Fruit fly (Drosophila melanogaster) whole organism, embryonic: Measurements from ENCODE around the gene CG4465.
A peak's percentile ranks its signal among the peaks of the same experiment; 100 is the strongest.

Experiments
- Antp ChIP-seq: fragments of 200-800 bp; sonication (Bioruptor generic); optimal IDR thresholded peaks from 3 replicates; lab custom pipeline; 2016; ENCODE audit warnings: missing biosample characterization, missing genetic modification characterization
- Atf-2 ChIP-seq: fragments of 200-800 bp; sonication (Bioruptor generic); optimal IDR thresholded peaks from 2 replicates; lab custom pipeline; 2016; ENCODE audit warnings: missing biosample characterization, missing genetic modification characterization
- Bgb ChIP-seq: fragments of 200-800 bp; sonication (Bioruptor generic); IDR thresholded peaks from 2 replicates; pipeline ENCODE4 v1.3.6; 2022; ENCODE audit warnings: missing biosample characterization, missing genetic modification characterization; ENCODE audit not compliant: partially characterized antibody
- CG12104 ChIP-seq: fragments of 200-800 bp; sonication (Bioruptor generic); optimal IDR thresholded peaks from 3 replicates; lab custom pipeline; 2016; ENCODE audit warnings: missing biosample characterization, missing genetic modification characterization
- CG12155 ChIP-seq: fragments of 200-800 bp; sonication (Bioruptor generic); optimal IDR thresholded peaks from 3 replicates; lab custom pipeline; 2016; ENCODE audit warnings: missing biosample characterization, missing genetic modification characterization
- CG12659 ChIP-seq: fragments of 200-800 bp; sonication (Bioruptor generic); optimal IDR thresholded peaks from 3 replicates; lab custom pipeline; 2017; ENCODE audit warnings: mild to moderate bottlenecking, missing biosample characterization, missing genetic modification reagents, missing genetic modification characterization
- CG15073 ChIP-seq: fragments of 200-800 bp; sonication (Bioruptor generic); optimal IDR thresholded peaks from 2 replicates; lab custom pipeline; 2016; ENCODE audit warnings: missing biosample characterization, missing genetic modification characterization
- CG17328 ChIP-seq: fragments of 200-800 bp; sonication (Bioruptor generic); IDR thresholded peaks from 2 replicates; pipeline ENCODE4 v1.3.6; 2022; ENCODE audit warnings: missing biosample characterization, missing genetic modification characterization
- CG17385 ChIP-seq: fragments of 200-800 bp; sonication (Bioruptor generic); optimal IDR thresholded peaks from 3 replicates; lab custom pipeline; 2018; ENCODE audit warnings: missing biosample characterization, mild to moderate bottlenecking, missing genetic modification characterization
- CG17912 ChIP-seq: fragments of 200-800 bp; sonication (Bioruptor generic); optimal IDR thresholded peaks from 2 replicates; lab custom pipeline; 2018; ENCODE audit warnings: missing biosample characterization, mild to moderate bottlenecking, missing genetic modification characterization
- CG18011 ChIP-seq: fragments of 200-800 bp; sonication (Bioruptor generic); optimal IDR thresholded peaks from 2 replicates; lab custom pipeline; 2017; ENCODE audit warnings: missing biosample characterization, missing genetic modification characterization, mild to moderate bottlenecking, moderate library complexity, missing genotype
- CG18599 ChIP-seq: fragments of 200-800 bp; sonication (Bioruptor generic); optimal IDR thresholded peaks from 3 replicates; lab custom pipeline; 2017; ENCODE audit warnings: missing biosample characterization, missing genetic modification characterization, mild to moderate bottlenecking, moderate library complexity, missing genetic modification reagents
- CG18619 ChIP-seq: fragments of 200-800 bp; sonication (Bioruptor generic); optimal IDR thresholded peaks from 3 replicates; lab custom pipeline; 2017; ENCODE audit warnings: missing biosample characterization, mild to moderate bottlenecking, missing genetic modification characterization
- CG2678 ChIP-seq: fragments of 200-800 bp; sonication (Bioruptor generic); optimal IDR thresholded peaks from 3 replicates; lab custom pipeline; 2019; ENCODE audit warnings: missing biosample characterization, mild to moderate bottlenecking, missing genetic modification characterization, moderate library complexity
- CG2875 ChIP-seq: fragments of 200-800 bp; sonication (Bioruptor generic); optimal IDR thresholded peaks from 2 replicates; lab custom pipeline; 2017; ENCODE audit warnings: missing biosample characterization, mild to moderate bottlenecking, missing genetic modification characterization, missing genetic modification reagents
- CG3065 ChIP-seq: fragments of 200-800 bp; sonication (Bioruptor generic); optimal IDR thresholded peaks from 2 replicates; lab custom pipeline; 2016; ENCODE audit warnings: missing biosample characterization, missing genetic modification characterization
- CG31365 ChIP-seq: fragments of 200-800 bp; sonication (Bioruptor generic); optimal IDR thresholded peaks from 2 replicates; lab custom pipeline; 2018; ENCODE audit warnings: missing biosample characterization, mild to moderate bottlenecking, missing genetic modification characterization
- CG31388 ChIP-seq: fragments of 200-800 bp; sonication (Bioruptor generic); optimal IDR thresholded peaks from 2 replicates; lab custom pipeline; 2016; ENCODE audit warnings: missing biosample characterization, missing genetic modification characterization
- CG6654 ChIP-seq: fragments of 200-800 bp; sonication (Bioruptor generic); optimal IDR thresholded peaks from 2 replicates; lab custom pipeline; 2017; ENCODE audit warnings: missing biosample characterization, mild to moderate bottlenecking, missing genetic modification characterization
- CG7839 ChIP-seq: fragments of 200-800 bp; sonication (Bioruptor generic); optimal IDR thresholded peaks from 3 replicates; lab custom pipeline; 2018; ENCODE audit warnings: missing biosample characterization, mild to moderate bottlenecking, missing genetic modification characterization, moderate library complexity
- CG8281 ChIP-seq: fragments of 200-800 bp; sonication (Bioruptor generic); optimal IDR thresholded peaks from 2 replicates; lab custom pipeline; 2018; ENCODE audit warnings: missing biosample characterization, mild to moderate bottlenecking, missing genetic modification characterization, moderate library complexity
- CG8388 ChIP-seq: fragments of 200-800 bp; sonication (Bioruptor generic); optimal IDR thresholded peaks from 2 replicates; lab custom pipeline; 2019; ENCODE audit warnings: missing biosample characterization, mild to moderate bottlenecking, missing genetic modification characterization, moderate library complexity
- Dfd ChIP-seq, 2 experiments: fragments of >200 bp; optimal IDR thresholded peaks; 2 replicates each; lab custom pipeline; 2017; ENCODE audit warnings: missing biosample characterization in 2 of 2, missing genetic modification characterization in 2 of 2
- Dref ChIP-seq: fragments of 200-800 bp; sonication (Bioruptor generic); IDR thresholded peaks from 2 replicates; pipeline ENCODE4 v1.3.6; 2022; ENCODE audit warnings: missing biosample characterization, missing genetic modification characterization
- Fer1 ChIP-seq: fragments of 200-800 bp; sonication (Bioruptor generic); optimal IDR thresholded peaks from 2 replicates; lab custom pipeline; 2017; ENCODE audit warnings: missing biosample characterization, mild to moderate bottlenecking, missing genetic modification characterization
- GATAe ChIP-seq: fragments of 200-800 bp; sonication (Bioruptor generic); conservative IDR thresholded peaks from 2 replicates; pipeline ENCODE4 v1.3.6; 2022; ENCODE audit warnings: missing biosample characterization, missing genetic modification characterization
- Hr39 ChIP-seq: fragments of >200 bp; optimal IDR thresholded peaks from 2 replicates; lab custom pipeline; 2017
- Lim3 ChIP-seq: fragments of 200-800 bp; sonication (Bioruptor generic); IDR thresholded peaks from 2 replicates; pipeline ENCODE4 v1.3.6; 2022; ENCODE audit warnings: missing biosample characterization, missing genetic modification characterization
- MESR4 ChIP-seq: fragments of 200-800 bp; sonication (Bioruptor generic); optimal IDR thresholded peaks from 2 replicates; lab custom pipeline; 2018; ENCODE audit warnings: missing biosample characterization, mild to moderate bottlenecking, missing genetic modification characterization, moderate library complexity
- Mes4 ChIP-seq: fragments of 200-800 bp; sonication (Bioruptor generic); optimal IDR thresholded peaks from 2 replicates; lab custom pipeline; 2016; ENCODE audit warnings: missing biosample characterization, missing genetic modification characterization
- Ravus ChIP-seq: fragments of 200-800 bp; sonication (Bioruptor generic); IDR thresholded peaks from 2 replicates; pipeline ENCODE4 v1.3.6; 2022; ENCODE audit warnings: missing biosample characterization, missing genetic modification characterization
- Tbp ChIP-seq: fragments of >200 bp; optimal IDR thresholded peaks from 2 replicates; lab custom pipeline; 2018; ENCODE audit warnings: missing biosample characterization, missing genetic modification characterization
- al ChIP-seq: fragments of 200-800 bp; sonication (Bioruptor generic); IDR thresholded peaks from 2 replicates; pipeline ENCODE4 v1.3.6; 2022; ENCODE audit warnings: missing biosample characterization, missing genetic modification characterization
- cato ChIP-seq: fragments of 200-800 bp; sonication (Bioruptor generic); optimal IDR thresholded peaks from 2 replicates; lab custom pipeline; 2016; ENCODE audit warnings: missing biosample characterization, missing genetic modification characterization, borderline replicate concordance
- crol ChIP-seq: fragments of 200-800 bp; sonication (Bioruptor generic); IDR thresholded peaks from 2 replicates; pipeline ENCODE4 v1.3.6; 2022; ENCODE audit warnings: missing biosample characterization, missing genetic modification characterization
- cwo ChIP-seq: fragments of 200-800 bp; sonication (Bioruptor generic); optimal IDR thresholded peaks from 3 replicates; lab custom pipeline; 2017; ENCODE audit warnings: missing biosample characterization, missing genetic modification characterization, mild to moderate bottlenecking, moderate library complexity, missing genetic modification reagents
- ewg ChIP-seq: fragments of 200-800 bp; sonication (Bioruptor generic); optimal IDR thresholded peaks from 3 replicates; lab custom pipeline; 2017; ENCODE audit warnings: mild to moderate bottlenecking, missing biosample characterization, missing genetic modification reagents, missing genetic modification characterization
- exex ChIP-seq: fragments of 200-800 bp; sonication (Bioruptor generic); optimal IDR thresholded peaks from 4 replicates; lab custom pipeline; 2018; ENCODE audit warnings: missing biosample characterization, mild to moderate bottlenecking, missing genetic modification characterization, moderate library complexity
- fru ChIP-seq: fragments of >200 bp; optimal IDR thresholded peaks from 2 replicates; lab custom pipeline; 2017
- fu2 ChIP-seq: fragments of 200-800 bp; sonication (Bioruptor generic); optimal IDR thresholded peaks from 2 replicates; lab custom pipeline; 2016; ENCODE audit warnings: missing biosample characterization, missing genetic modification characterization
- her ChIP-seq: fragments of 200-800 bp; sonication (Bioruptor generic); optimal IDR thresholded peaks from 2 replicates; lab custom pipeline; 2016; ENCODE audit warnings: missing biosample characterization, missing genetic modification characterization
- hkb ChIP-seq, 2 experiments: fragments of 200-800 bp in 1 of 2; fragments of >200 bp in 1 of 2; sonication (Bioruptor generic) in 1 of 2; IDR thresholded peaks in 1 of 2; optimal IDR thresholded peaks in 1 of 2; 2 replicates each; pipeline versions ENCODE4 v1.3.6 to Lab custom; 2017 to 2022; ENCODE audit warnings: missing biosample characterization in 1 of 2, missing genetic modification characterization in 1 of 2
- lbe ChIP-seq: fragments of 200-800 bp; sonication (Bioruptor generic); optimal IDR thresholded peaks from 2 replicates; lab custom pipeline; 2016; ENCODE audit warnings: missing biosample characterization, mild to moderate bottlenecking, missing genetic modification characterization
- nerfin-1 ChIP-seq: fragments of 200-800 bp; sonication (Bioruptor generic); optimal IDR thresholded peaks from 3 replicates; lab custom pipeline; 2019; ENCODE audit warnings: missing biosample characterization, mild to moderate bottlenecking, missing genetic modification characterization, moderate library complexity
- pfk ChIP-seq: fragments of 200-800 bp; sonication (Bioruptor generic); optimal IDR thresholded peaks from 2 replicates; lab custom pipeline; 2018; ENCODE audit warnings: missing biosample characterization, mild to moderate bottlenecking, missing genetic modification characterization, moderate library complexity
- pnt ChIP-seq: fragments of 200-800 bp; sonication (Bioruptor generic); optimal IDR thresholded peaks from 3 replicates; lab custom pipeline; 2016; ENCODE audit warnings: missing biosample characterization, missing genetic modification characterization
- repo ChIP-seq: fragments of 200-800 bp; sonication (Bioruptor generic); optimal IDR thresholded peaks from 2 replicates; lab custom pipeline; 2016; ENCODE audit warnings: missing biosample characterization, missing genetic modification characterization
- sqz ChIP-seq: fragments of 200-800 bp; sonication (Bioruptor generic); optimal IDR thresholded peaks from 3 replicates; lab custom pipeline; 2018; ENCODE audit warnings: missing biosample characterization, mild to moderate bottlenecking, missing genetic modification characterization
- tna ChIP-seq: fragments of 200-800 bp; sonication (Bioruptor generic); IDR thresholded peaks from 2 replicates; pipeline ENCODE4 v1.3.6; 2022; ENCODE audit warnings: missing biosample characterization, missing genetic modification characterization; ENCODE audit not compliant: partially characterized antibody
- vnd ChIP-seq: fragments of 200-800 bp; sonication (Bioruptor generic); IDR thresholded peaks from 3 replicates; pipeline ENCODE4 v1.3.6; 2022; ENCODE audit warnings: missing biosample characterization, missing genetic modification characterization; ENCODE audit not compliant: partially characterized antibody

Gene CG4465

DNA sequence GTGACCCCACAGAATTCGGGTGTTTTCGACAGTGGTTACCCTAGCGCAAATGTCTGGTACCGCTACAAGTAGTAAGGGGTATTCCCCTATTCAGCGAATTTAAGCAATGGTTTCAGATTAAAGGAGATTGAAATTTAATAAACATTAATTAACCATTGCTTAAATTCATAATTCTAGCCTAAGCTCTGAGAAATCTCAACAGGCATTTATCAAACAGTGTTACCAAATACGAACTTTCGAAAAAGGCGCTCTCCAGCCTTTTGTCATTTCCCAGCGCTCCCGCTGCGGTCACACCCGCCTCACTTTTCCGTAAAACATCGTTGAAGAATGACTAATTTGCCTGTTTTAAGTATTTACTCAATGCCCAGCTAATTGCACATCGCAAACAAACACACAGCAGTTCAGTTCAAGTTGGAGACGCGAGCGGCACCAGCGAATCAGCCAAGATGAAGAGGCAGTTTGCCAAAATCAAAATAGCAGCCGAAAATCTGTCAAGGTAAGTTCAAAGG, 12.7 kb downstream of the CG4465 start, which contains the start of the genes Surf6 and RhoGAP92B (continued):
- no peak for TF ChIP-seq CG8388
- TF ChIP-seq sqz (GFP tag; lab: Kevin White, UChicago), result no peak
- TF ChIP-seq crol, result no peak
- TF ChIP-seq CG7839 (tag; lab: Kevin White, UChicago), result peak; percentile 53
- TF ChIP-seq Mes4 (GFP tag; lab: Kevin White, UChicago), result peak; percentile 68
- no peak for TF ChIP-seq tna (GFP tag; lab: Robert Waterston, UW)
- peak; percentile 10 for TF ChIP-seq Tbp (GFP tag; lab: Kevin White, UChicago)
- TF ChIP-seq nerfin-1, result peak; percentile 54
- TF ChIP-seq Antp (GFP tag; lab: Kevin White, UChicago), result peak; percentile 45
- no peak for TF ChIP-seq Bgb
- peak; percentile 30; the same call in 1 of the 2 replicates for TF ChIP-seq CG17328 (GFP tag; lab: Robert Waterston, UW)
- TF ChIP-seq CG18011 (GFP tag; lab: Kevin White, UChicago), result peak; percentile 28
- TF ChIP-seq CG31365, result peak; percentile 49
- peak; percentile 67 for TF ChIP-seq CG17385
- peak; percentile 100 for TF ChIP-seq MESR4 (GFP tag; lab: Kevin White, UChicago)
- peak; percentile 38 for TF ChIP-seq CG12104 (GFP tag; lab: Kevin White, UChicago)
- TF ChIP-seq CG6654, result no peak
- TF ChIP-seq CG18599 (GFP tag; lab: Kevin White, UChicago), result peak; percentile 83
- TF ChIP-seq pnt (GFP tag; lab: Kevin White, UChicago), result no peak
- no peak for TF ChIP-seq vnd (GFP tag; lab: Robert Waterston, UW)
- TF ChIP-seq CG2875 (GFP tag; lab: Kevin White, UChicago), result peak; percentile 15
- no peak for TF ChIP-seq fru (lab: Kevin White, UChicago)
- peak; percentile 67 for TF ChIP-seq CG18619 (GFP tag; lab: Kevin White, UChicago)
- TF ChIP-seq Dref, result 0 out of 2 replicates have a peak, but pooled peaks have one; percentile 21
- TF ChIP-seq Atf-2 (GFP tag; lab: Kevin White, UChicago), result peak; percentile 33
- peak; percentile 40 for TF ChIP-seq ewg
- no peak for TF ChIP-seq CG17912 (GFP tag; lab: Kevin White, UChicago)
- peak; percentile 63 for TF ChIP-seq her (GFP tag; lab: Kevin White, UChicago)
- TF ChIP-seq cwo, result peak; percentile 95
- TF ChIP-seq CG12659 (GFP tag; lab: Kevin White, UChicago), result peak; percentile 88
- peak; percentile 96 for TF ChIP-seq hkb (optimal IDR thresholded peaks at IDR 0.05; lab: Kevin White, UChicago)
- peak; percentile 80 for TF ChIP-seq hkb (GFP tag; IDR thresholded peaks at IDR 0.05; lab: Robert Waterston, UW)
- TF ChIP-seq exex (tag; lab: Kevin White, UChicago), result peak; percentile 40
- peak; percentile 79 for TF ChIP-seq Fer1 (GFP tag; lab: Kevin White, UChicago)
- peak; percentile 17 for TF ChIP-seq lbe (GFP tag; lab: Kevin White, UChicago)
- TF ChIP-seq Lim3 (GFP tag; lab: Robert Waterston, UW), result no peak
- TF ChIP-seq Ravus (GFP tag; lab: Robert Waterston, UW), result no peak
- TF ChIP-seq CG8281 (tag; lab: Kevin White, UChicago), result no peak
- peak; percentile 56 for TF ChIP-seq CG12155 (GFP tag; lab: Kevin White, UChicago)
- no peak for TF ChIP-seq al
- TF ChIP-seq Hr39 (lab: Kevin White, UChicago), result no peak
- peak; percentile 34 for TF ChIP-seq repo (GFP tag; lab: Kevin White, UChicago)
- TF ChIP-seq CG2678 (tag; lab: Kevin White, UChicago), result peak; percentile 64
- peak; percentile 16 for TF ChIP-seq fu2 (GFP tag; lab: Kevin White, UChicago)
- TF ChIP-seq CG15073 (GFP tag; lab: Kevin White, UChicago), result no peak
- no peak for TF ChIP-seq cato
- TF ChIP-seq CG31388 (GFP tag; lab: Kevin White, UChicago), result no peak
- no peak for TF ChIP-seq Dfd (GFP tag; optimal IDR thresholded peaks at IDR 0.05; lab: Kevin White, UChicago)
- peak; percentile 12 for TF ChIP-seq CG3065 (GFP tag; lab: Kevin White, UChicago)
- TF ChIP-seq GATAe (GFP tag; lab: Robert Waterston, UW), result no peak
- TF ChIP-seq pfk (GFP tag; lab: Kevin White, UChicago), result peak; percentile 0
